Worm (Caenorhabditis elegans): ENCODE data around the gene T15B7.15.

T15B7.15 gene

DNA sequence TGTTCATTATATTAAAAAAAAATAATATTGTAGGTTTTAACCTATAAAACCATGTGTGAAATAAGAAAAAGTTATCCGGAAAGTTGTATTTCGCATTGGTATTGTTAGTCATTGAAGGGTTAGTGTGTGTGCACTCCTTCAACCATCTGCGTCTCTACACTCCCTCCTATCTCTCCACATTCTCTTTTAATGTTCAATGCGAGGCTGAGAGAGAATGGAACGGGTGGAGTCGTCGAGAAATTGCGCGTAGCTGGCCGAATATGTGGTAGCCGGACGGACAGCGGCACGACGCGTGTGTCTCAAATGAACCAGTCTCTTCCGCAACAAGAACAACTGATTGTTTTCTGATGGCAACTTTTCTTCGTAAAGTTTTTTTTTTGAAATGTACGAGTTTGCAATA is 41.6 kb downstream of the T15B7.15 start (continued):
- TF ChIP-seq sup-37 (GFP tag; optimal IDR thresholded peaks at IDR 0.05), result no peak
- peak; percentile 8 for TF ChIP-seq swsn-7 (tag; optimal IDR thresholded peaks at IDR 0.05)
- TF ChIP-seq isw-1 (GFP tag; IDR thresholded peaks at IDR 0.05), result no peak
- TF ChIP-seq ztf-11 (tag; optimal IDR thresholded peaks at IDR 0.05), result no peak
- TF ChIP-seq mep-1 (tag; optimal IDR thresholded peaks at IDR 0.05), result peak; percentile 68
- TF ChIP-seq lsy-2 (tag; optimal IDR thresholded peaks at IDR 0.05), result peak; percentile 3 to 13
- no peak for TF ChIP-seq irx-1 (tag; optimal IDR thresholded peaks at IDR 0.05)
- TF ChIP-seq nhr-85 (tag), result peak; percentile 16
- TF ChIP-seq nhr-76 (tag; optimal IDR thresholded peaks at IDR 0.05), result no peak
- TF ChIP-seq nhr-11 (tag; optimal IDR thresholded peaks at IDR 0.05), result no peak
- no peak for TF ChIP-seq nhr-19 (GFP tag; conservative IDR thresholded peaks at IDR 0.05)
- TF ChIP-seq snpc-4 (tag; optimal IDR thresholded peaks at IDR 0.05), result peak; percentile 10
- no peak for TF ChIP-seq hlh-4 (tag; optimal IDR thresholded peaks at IDR 0.05)
- no peak for TF ChIP-seq elt-3 (tag; optimal IDR thresholded peaks at IDR 0.05)
- peak in 1 of 2 experiments; percentile 12 for TF ChIP-seq lin-35 (GFP tag; optimal IDR thresholded peaks at IDR 0.05)
- TF ChIP-seq fos-1 (tag; optimal IDR thresholded peaks at IDR 0.05), result no peak
- TF ChIP-seq blmp-1 (tag; optimal IDR thresholded peaks at IDR 0.05), result peak; percentile 57
- no peak for TF ChIP-seq hpl-2 (GFP tag; optimal IDR thresholded peaks at IDR 0.05)
- no peak for TF ChIP-seq ceh-90 (tag; optimal IDR thresholded peaks at IDR 0.05)
- TF ChIP-seq nhr-237 (tag; optimal IDR thresholded peaks at IDR 0.05), result no peak
- TF ChIP-seq lin-14 (GFP tag; optimal IDR thresholded peaks at IDR 0.05), result peak; percentile 91
- no peak for TF ChIP-seq sptf-1 (tag; optimal IDR thresholded peaks at IDR 0.05)
- peak; percentile 20 for TF ChIP-seq nhr-71 (tag; optimal IDR thresholded peaks at IDR 0.05)
- TF ChIP-seq ets-5 (GFP tag; IDR thresholded peaks at IDR 0.05), result no peak
- TF ChIP-seq F16B12.6 (tag; optimal IDR thresholded peaks at IDR 0.05), result no peak
- no peak for TF ChIP-seq ama-1 (optimal IDR thresholded peaks at IDR 0.05)
- TF ChIP-seq rnt-1 (tag; optimal IDR thresholded peaks at IDR 0.05), result peak; percentile 34
- peak; percentile 6 for TF ChIP-seq nhr-47 (tag; optimal IDR thresholded peaks at IDR 0.05)
- TF ChIP-seq unc-62 (GFP tag; optimal IDR thresholded peaks at IDR 0.05), result no peak
- peak in 1 of 3 experiments; percentile 4 for TF ChIP-seq dpl-1 (GFP tag; optimal IDR thresholded peaks at IDR 0.05)
- peak; percentile 8 for TF ChIP-seq dsc-1 (tag; optimal IDR thresholded peaks at IDR 0.05)
- peak; percentile 12 for TF ChIP-seq unc-86 (tag; optimal IDR thresholded peaks at IDR 0.05)
- no peak for TF ChIP-seq Y116A8C.19 (tag; optimal IDR thresholded peaks at IDR 0.05; ENCODE audit: borderline replicate concordance)
- TF ChIP-seq vab-15 (tag; optimal IDR thresholded peaks at IDR 0.05), result no peak
- no peak for TF ChIP-seq elt-2 (tag; optimal IDR thresholded peaks at IDR 0.05)
- no peak for TF ChIP-seq lin-15B (tag; optimal IDR thresholded peaks at IDR 0.05)
- TF ChIP-seq efl-1 (optimal IDR thresholded peaks at IDR 0.05), result peak; percentile 26 to 31
- TF ChIP-seq efl-1 (GFP tag; optimal IDR thresholded peaks at IDR 0.05 in 1 of 2), result peak; percentile 7 to 93

DNA sequence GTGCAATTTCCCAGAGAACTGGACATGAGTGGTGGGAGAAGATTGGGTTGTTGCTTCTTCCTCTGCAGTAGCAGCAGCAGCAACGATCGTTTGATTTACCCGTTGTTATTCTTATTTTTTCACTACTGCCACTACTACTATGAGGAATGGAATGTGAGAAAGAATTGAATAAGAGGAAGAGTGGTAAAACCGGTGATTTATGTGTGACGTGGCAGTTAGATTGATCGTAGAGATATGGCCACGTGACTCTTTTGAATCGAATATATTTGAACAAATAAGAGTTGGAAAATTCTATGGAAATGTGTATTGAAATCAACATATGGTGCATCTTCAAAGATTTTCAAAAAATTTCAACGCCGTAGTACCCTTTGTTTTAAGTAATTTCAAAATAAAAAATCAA is 42.2 kb downstream of the T15B7.15 start:
- no peak for TF ChIP-seq nhr-12 (tag; optimal IDR thresholded peaks at IDR 0.05)
- TF ChIP-seq pqm-1 (tag; optimal IDR thresholded peaks at IDR 0.05), result no peak
- peak; percentile 32 for TF ChIP-seq nhr-20 (tag; optimal IDR thresholded peaks at IDR 0.05)
- TF ChIP-seq snu-23 (GFP tag; optimal IDR thresholded peaks at IDR 0.05), result peak; percentile 1
- no peak for TF ChIP-seq hlh-17 (GFP tag; optimal IDR thresholded peaks at IDR 0.05; ENCODE audit: borderline replicate concordance)
- peak; percentile 84 for TF ChIP-seq nhr-85 (tag)
- peak; percentile 13 for TF ChIP-seq xbp-1 (tag; optimal IDR thresholded peaks at IDR 0.05)
- TF ChIP-seq blmp-1 (tag; optimal IDR thresholded peaks at IDR 0.05), result peak; percentile 10
- TF ChIP-seq C34B4.2 (tag; optimal IDR thresholded peaks at IDR 0.05), result no peak
- TF ChIP-seq rnt-1 (tag; optimal IDR thresholded peaks at IDR 0.05), result peak; percentile 2
- no peak for TF ChIP-seq ama-1 (optimal IDR thresholded peaks at IDR 0.05)

Data from whole organism, L1 larva.